Fruit fly (Drosophila melanogaster) whole organism: ENCODE measurements around the gene Cog3.

Source experiments
- CG8478 ChIP-seq: fragments of >200 bp; optimal IDR thresholded peaks from 2 replicates; lab custom pipeline; 2018; ENCODE audit warnings: inconsistent platforms
- Dll ChIP-seq: fragments of >200 bp; optimal IDR thresholded peaks from 2 replicates; lab custom pipeline; 2017
- EcR ChIP-seq, 2 experiments: fragments of >200 bp; optimal IDR thresholded peaks; 2 replicates each; lab custom pipeline; 2017; ENCODE audit warnings: missing biosample characterization in 2 of 2, missing genetic modification characterization in 2 of 2, missing genetic modification reagents in 2 of 2
- pan ChIP-seq: fragments of >200 bp; optimal IDR thresholded peaks from 2 replicates; lab custom pipeline; 2017
- psq ChIP-seq: fragments of >200 bp; optimal IDR thresholded peaks from 2 replicates; lab custom pipeline; 2017
- usp ChIP-seq: fragments of >200 bp; optimal IDR thresholded peaks from 2 replicates; lab custom pipeline; 2017; ENCODE audit warnings: missing biosample characterization, missing genetic modification characterization, mixed read lengths

dm6 chr2L:3485506-3485905, 28.6 kb upstream of the Cog3 start:
- no peak for TF ChIP-seq EcR (GFP tag; optimal IDR thresholded peaks at IDR 0.05; lab: Kevin White, UChicago)
- TF ChIP-seq CG8478 (lab: Kevin White, UChicago): no peak
- no peak for TF ChIP-seq Dll (lab: Kevin White, UChicago)
- TF ChIP-seq psq: no peak
- TF ChIP-seq usp (GFP tag; lab: Kevin White, UChicago): no peak
- no peak for TF ChIP-seq pan (lab: Kevin White, UChicago)
